Worm (Caenorhabditis elegans): Measurements from ENCODE around the gene nep-9.

DNA sequence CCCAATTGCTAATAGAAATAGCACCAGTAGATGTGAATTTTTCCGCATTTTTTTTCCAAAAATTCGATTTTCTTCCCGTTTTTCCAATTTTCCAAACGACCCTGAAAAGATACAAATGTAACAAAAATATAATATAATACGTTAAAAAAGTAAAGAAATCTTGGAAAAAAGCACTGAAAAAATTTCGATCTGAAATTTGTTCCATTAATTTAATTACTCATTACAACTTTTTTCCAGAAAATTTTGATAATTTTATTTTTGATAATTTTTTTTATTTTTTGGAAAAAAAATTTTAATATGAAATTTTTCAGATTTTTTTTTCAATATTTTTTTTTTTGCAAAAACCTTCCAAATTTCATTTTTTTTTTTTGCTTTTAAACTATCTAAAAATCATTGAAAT, 37.3 kb upstream of the nep-9 start, which contains the start of gene skpo-2:
- TF ChIP-seq hlh-8 (tag; optimal IDR thresholded peaks at IDR 0.05), result no peak
- no peak for TF ChIP-seq elt-2 (tag; optimal IDR thresholded peaks at IDR 0.05)

All from whole organism, late embryonic.